Fruit fly (Drosophila melanogaster) S2 (cell line): Measurements from ENCODE around the gene CG4161.

Experiments
- CG8478 ChIP-seq: fragments of >200 bp; optimal IDR thresholded peaks from 2 replicates; lab custom pipeline; 2018
- CTCF ChIP-seq, 2 experiments: fragments of >200 bp; optimal IDR thresholded peaks; 2 replicates each; lab custom pipeline; 2018

DNA sequence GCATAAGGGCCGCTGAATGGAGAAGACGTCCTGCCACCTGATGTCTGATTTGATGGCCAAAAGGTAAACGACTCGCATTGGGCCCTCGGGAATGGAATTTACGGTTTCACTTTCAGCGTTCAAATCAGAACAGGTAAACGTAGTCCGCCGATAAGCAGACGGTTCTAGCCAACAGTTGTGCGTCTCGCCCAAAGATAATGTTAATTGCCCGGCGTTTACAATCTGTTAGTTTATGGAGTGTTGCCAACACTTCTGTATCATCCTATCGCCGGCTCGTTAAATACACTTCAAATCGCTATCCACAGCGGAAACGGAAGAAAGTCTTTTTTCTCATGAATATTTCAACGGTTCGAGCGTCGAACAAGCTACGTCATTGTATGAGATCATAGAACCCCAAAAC lies 38.5 kb downstream of the CG4161 start:
- no peak for TF ChIP-seq CG8478 (lab: Kevin White, UChicago)
- TF ChIP-seq CTCF (optimal IDR thresholded peaks at IDR 0.05; lab: Kevin White, UChicago), result no peak
